Fruit fly (Drosophila melanogaster): Measurements from ENCODE around the gene CG11436.

CG11436 gene

DNA sequence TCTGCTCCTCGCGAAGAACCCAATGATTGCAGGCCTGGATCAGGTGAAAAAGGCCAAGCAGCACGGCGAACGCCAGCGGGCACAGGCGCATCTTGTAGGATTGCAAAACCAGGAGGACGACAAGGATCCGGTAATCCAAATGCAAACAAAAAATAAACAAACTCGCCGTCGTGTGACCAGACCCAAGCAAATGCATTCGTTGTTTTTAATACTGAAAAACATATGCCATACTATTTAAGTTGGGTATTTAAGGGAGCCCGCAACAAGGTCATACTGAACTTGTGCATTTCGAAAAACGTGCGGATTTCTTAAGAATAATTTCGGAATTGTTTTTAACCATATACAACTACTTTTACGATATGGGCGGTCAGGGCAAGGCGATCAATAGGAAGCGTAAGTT, at the start of gene CG11436, which contains the start of gene CG3527:
Gene CG11436, minus strand, starts transcription at position 162 of the 400 bp plus-strand sequence.
Gene CG3527, plus strand, starts transcription at position 257 of the 400 bp plus-strand sequence.
- no peak for TF ChIP-seq Mio (GFP tag; optimal IDR thresholded peaks at IDR 0.05)
- TF ChIP-seq foxo (GFP tag; optimal IDR thresholded peaks at IDR 0.05), result no peak
- no peak for TF ChIP-seq brk (GFP tag; optimal IDR thresholded peaks at IDR 0.05)
- TF ChIP-seq rgr (GFP tag; optimal IDR thresholded peaks at IDR 0.05), result peak; percentile 99

DNA sequence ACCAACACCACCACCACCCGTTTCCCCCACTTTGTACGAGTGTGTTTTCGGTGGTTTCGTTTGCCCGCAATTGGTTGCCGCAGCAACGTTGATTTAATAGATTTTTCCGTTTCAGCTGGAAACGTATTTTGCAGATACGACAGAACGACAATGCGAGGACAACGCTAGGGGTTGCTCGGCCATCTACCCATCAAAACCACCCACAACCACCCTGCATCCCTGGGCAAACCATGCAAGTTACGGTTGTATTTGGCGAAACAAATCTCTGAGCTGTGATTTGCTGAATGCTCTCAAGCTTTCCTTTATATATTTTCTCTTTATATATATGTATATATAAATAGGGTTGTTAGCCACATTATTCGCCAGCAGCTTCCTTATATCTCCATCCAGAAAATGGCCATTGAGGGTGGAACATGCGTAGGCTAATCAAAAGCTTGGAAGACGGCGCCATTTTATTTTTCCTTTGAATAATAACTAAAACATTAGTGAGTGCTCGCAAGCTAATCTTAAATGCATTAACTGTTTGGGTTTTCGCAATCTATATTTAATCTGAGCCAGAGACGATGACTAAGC, 48.3 kb upstream of the CG11436 start:
- TF ChIP-seq dl (GFP tag; optimal IDR thresholded peaks at IDR 0.05; ENCODE audit: insufficient read depth in 1 of 2, partially characterized antibody in 2 of 2) (no peak), Jra (GFP tag; optimal IDR thresholded peaks at IDR 0.05) (no peak), tai (GFP tag; optimal IDR thresholded peaks at IDR 0.05) (no peak), CrebA (GFP tag; optimal IDR thresholded peaks at IDR 0.05; ENCODE audit: borderline replicate concordance) (no peak), Dfd (GFP tag; optimal IDR thresholded peaks at IDR 0.05) (no peak), pan (optimal IDR thresholded peaks at IDR 0.05) (no peak), woc (GFP tag; optimal IDR thresholded peaks at IDR 0.05) (no peak)

DNA sequence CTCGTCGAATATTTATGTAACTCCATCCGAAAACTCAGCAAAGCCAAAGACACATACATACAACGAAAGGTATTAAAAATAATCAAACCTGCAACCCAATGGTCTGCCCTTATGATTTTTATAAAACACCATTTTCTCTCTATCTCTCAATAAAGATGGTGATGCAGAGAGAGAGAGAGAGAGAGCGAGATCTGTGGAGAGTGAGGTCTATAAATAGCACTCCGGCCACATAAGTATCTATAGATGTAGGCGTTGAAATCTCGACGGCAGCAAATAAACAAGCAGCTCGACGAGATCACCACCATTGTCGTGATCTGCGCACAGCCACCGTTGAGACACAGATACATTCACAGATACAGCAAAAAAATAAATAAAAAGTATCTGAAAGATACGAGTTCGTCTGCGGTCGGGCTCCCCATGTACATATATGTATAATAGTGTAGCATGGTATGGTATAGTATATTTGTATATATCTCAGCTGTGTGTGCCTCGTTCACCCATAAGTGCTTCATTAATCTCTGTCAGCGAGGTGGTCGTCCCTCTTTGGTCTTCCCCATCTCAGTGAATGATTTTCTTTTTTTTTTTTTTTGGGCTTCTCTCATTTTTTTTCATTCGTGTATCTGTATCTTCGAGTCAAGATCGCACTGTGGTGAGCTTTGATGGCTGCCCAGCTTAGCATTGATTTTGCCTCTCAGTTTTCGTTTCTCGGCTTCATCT, 44.9 kb upstream of the CG11436 start:
- peak; percentile 12 for TF ChIP-seq psq (GFP tag; optimal IDR thresholded peaks at IDR 0.05)
- no peak for TF ChIP-seq Hr83 (GFP tag; optimal IDR thresholded peaks at IDR 0.05; ENCODE audit: poor library complexity, severe bottlenecking)

DNA sequence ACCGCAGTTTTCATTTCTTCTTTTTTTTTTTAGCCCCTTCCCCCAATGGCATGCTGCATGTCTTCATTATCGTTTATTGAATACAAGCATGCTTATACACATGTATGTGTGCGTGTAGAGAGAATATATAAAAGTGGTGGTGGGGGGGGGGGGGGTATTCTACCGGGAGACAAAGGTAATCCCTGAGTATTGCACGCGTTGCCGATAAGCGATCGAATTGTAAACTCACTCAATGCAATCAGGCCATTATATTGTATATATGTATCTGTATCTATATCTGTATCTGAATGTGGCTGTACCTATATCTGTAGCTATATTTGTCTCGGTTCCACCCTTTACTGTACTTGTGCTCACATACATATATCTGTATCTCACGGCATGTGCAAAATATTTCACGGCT, 40.6 kb upstream of the CG11436 start:
- TF ChIP-seq Rel (GFP tag; optimal IDR thresholded peaks at IDR 0.05), result no peak
- peak; percentile 53 for TF ChIP-seq Rel (tag; optimal IDR thresholded peaks at IDR 0.05)
- TF ChIP-seq N (GFP tag; optimal IDR thresholded peaks at IDR 0.05), result no peak
- TF ChIP-seq pan (optimal IDR thresholded peaks at IDR 0.05), result no peak

DNA sequence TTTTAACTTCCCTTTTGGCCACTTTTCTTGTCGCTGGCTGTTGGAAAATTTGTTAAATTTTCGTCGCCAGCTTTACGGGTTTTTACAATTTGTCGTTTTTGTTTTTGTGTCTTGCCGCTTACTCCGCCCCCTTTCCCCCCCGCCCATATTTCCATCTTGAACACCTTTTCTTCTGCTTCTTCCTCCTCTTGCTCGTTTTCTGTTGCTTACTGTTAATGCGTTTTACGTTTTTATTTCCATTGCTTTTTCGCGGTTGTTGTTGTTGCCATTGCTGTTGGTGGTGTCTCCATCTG, 39.0 kb upstream of the CG11436 start:
- TF ChIP-seq Hr83 (GFP tag; optimal IDR thresholded peaks at IDR 0.05; ENCODE audit: poor library complexity, severe bottlenecking) (no peak), sage (GFP tag; optimal IDR thresholded peaks at IDR 0.05) (no peak), Jra (GFP tag; optimal IDR thresholded peaks at IDR 0.05) (no peak)

DNA sequence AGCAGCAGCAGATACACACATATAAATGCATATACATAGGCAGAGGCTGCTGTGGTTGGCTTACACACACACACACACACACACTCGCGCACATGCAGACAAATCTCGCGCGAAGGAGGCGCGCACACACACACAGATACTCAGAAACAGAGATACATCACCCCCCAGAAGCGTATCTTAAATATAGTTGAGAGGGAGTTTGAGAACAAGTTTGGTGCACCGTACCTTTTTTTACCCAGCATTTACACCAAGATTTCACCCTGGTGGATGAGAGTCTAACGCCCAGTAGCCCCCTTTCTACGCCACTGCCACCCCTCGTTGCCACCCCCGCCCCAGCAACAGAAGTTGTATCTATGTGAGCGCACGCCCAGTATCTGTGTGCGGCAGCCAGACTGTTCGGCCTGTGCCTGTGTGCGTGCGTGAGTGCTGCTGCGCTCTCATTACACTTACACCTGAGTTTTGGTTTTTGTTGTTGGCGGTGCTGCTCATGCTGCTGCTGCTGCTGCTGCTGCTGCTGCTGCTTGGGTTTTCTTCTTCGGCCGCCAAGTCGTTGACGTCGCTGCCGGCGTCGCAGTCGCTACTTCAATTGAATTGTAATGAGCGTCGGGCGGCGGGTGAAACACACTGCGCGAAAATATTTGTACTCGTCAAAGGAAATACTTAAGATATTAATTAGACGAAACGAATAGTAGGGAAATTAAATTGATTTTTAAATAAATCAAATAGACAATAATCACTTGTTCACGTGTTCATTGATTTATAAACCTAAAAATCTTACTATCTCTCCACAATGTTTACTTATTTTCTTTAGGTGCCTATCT, 38.5 kb upstream of the CG11436 start:
- no peak for TF ChIP-seq sage (GFP tag; optimal IDR thresholded peaks at IDR 0.05)
- TF ChIP-seq br (GFP tag; optimal IDR thresholded peaks at IDR 0.05), result peak; percentile 29
- no peak for TF ChIP-seq dl (GFP tag; optimal IDR thresholded peaks at IDR 0.05; ENCODE audit: insufficient read depth in 1 of 2, partially characterized antibody in 2 of 2)
- no peak for TF ChIP-seq CrebA (GFP tag; optimal IDR thresholded peaks at IDR 0.05; ENCODE audit: borderline replicate concordance)
- no peak for TF ChIP-seq Abd-B (GFP tag; optimal IDR thresholded peaks at IDR 0.05)
- TF ChIP-seq Hr78 (GFP tag; optimal IDR thresholded peaks at IDR 0.05), result no peak
- TF ChIP-seq CG9705 (GFP tag; optimal IDR thresholded peaks at IDR 0.05), result peak; percentile 80
- TF ChIP-seq lola (GFP tag; optimal IDR thresholded peaks at IDR 0.05), result no peak
- TF ChIP-seq Rel (GFP tag; optimal IDR thresholded peaks at IDR 0.05), result no peak
- TF ChIP-seq Rel (tag; optimal IDR thresholded peaks at IDR 0.05), result peak; percentile 33
- no peak for TF ChIP-seq CG32264 (GFP tag; optimal IDR thresholded peaks at IDR 0.05)
- TF ChIP-seq ey (GFP tag; optimal IDR thresholded peaks at IDR 0.05), result peak; percentile 79
- TF ChIP-seq Sp1 (GFP tag; optimal IDR thresholded peaks at IDR 0.05), result peak; percentile 87
- peak; percentile 38 for TF ChIP-seq N (GFP tag; optimal IDR thresholded peaks at IDR 0.05)
- TF ChIP-seq dsf (GFP tag; optimal IDR thresholded peaks at IDR 0.05; ENCODE audit: borderline replicate concordance), result no peak
- no peak for TF ChIP-seq Hr83 (GFP tag; optimal IDR thresholded peaks at IDR 0.05; ENCODE audit: poor library complexity, severe bottlenecking)
- TF ChIP-seq Mio (GFP tag; optimal IDR thresholded peaks at IDR 0.05), result peak; percentile 24
- TF ChIP-seq psq (GFP tag; optimal IDR thresholded peaks at IDR 0.05), result peak; percentile 78
- peak; percentile 89 for TF ChIP-seq rgr (GFP tag; optimal IDR thresholded peaks at IDR 0.05)
- TF ChIP-seq usp (GFP tag; optimal IDR thresholded peaks at IDR 0.05), result no peak
- TF ChIP-seq Hnf4 (GFP tag; optimal IDR thresholded peaks at IDR 0.05), result peak; percentile 47
- TF ChIP-seq sv (GFP tag; optimal IDR thresholded peaks at IDR 0.05), result peak; percentile 25
- peak; percentile 86 for TF ChIP-seq Dfd (GFP tag; optimal IDR thresholded peaks at IDR 0.05)
- peak; percentile 27 for TF ChIP-seq tai (GFP tag; optimal IDR thresholded peaks at IDR 0.05)
- no peak for TF ChIP-seq pan (optimal IDR thresholded peaks at IDR 0.05)
- TF ChIP-seq h (GFP tag; optimal IDR thresholded peaks at IDR 0.05), result peak; percentile 83
- TF ChIP-seq Myc (optimal IDR thresholded peaks at IDR 0.05), result no peak
- TF ChIP-seq OdsH (GFP tag; optimal IDR thresholded peaks at IDR 0.05), result peak; percentile 85
- no peak for TF ChIP-seq jim (GFP tag; optimal IDR thresholded peaks at IDR 0.05)
- TF ChIP-seq dmrt93B (GFP tag; optimal IDR thresholded peaks at IDR 0.05), result peak; percentile 94
- TF ChIP-seq fru (GFP tag; optimal IDR thresholded peaks at IDR 0.05), result peak; percentile 61
- no peak for TF ChIP-seq Dif (GFP tag; optimal IDR thresholded peaks at IDR 0.05; ENCODE audit: partially characterized antibody)
